Worm (Caenorhabditis elegans) whole organism, young adult: Measurements from ENCODE around the gene F42H10.3.
A peak's percentile ranks its signal among the peaks of the same experiment; 100 is the strongest.

Experiments used
- T26A5.8 ChIP-seq: sonication (generic microtip); optimal IDR thresholded peaks from 2 replicates; lab custom pipeline; 2016; ENCODE audit warnings: missing genetic modification characterization, missing compliant biosample characterization
- Y53G8AR.9 ChIP-seq: fragments of 200-800 bp; sonication (Bioruptor generic); conservative IDR thresholded peaks from 2 replicates; pipeline ENCODE4 v1.3.6; 2022; ENCODE audit warnings: missing genetic modification reagents, missing genetic modification characterization, missing compliant biosample characterization
- dox-1 ChIP-seq: fragments of 200-800 bp; sonication (Bioruptor generic); IDR thresholded peaks from 2 replicates; pipeline ENCODE4 v1.3.6; 2022; ENCODE audit warnings: missing genetic modification reagents, missing genetic modification characterization, missing compliant biosample characterization
- lin-35 ChIP-seq, 3 experiments: fragments of 150-350 bp in 2 of 3; sonication (generic microtip) in 1 of 3; optimal IDR thresholded peaks; 2 replicates each; lab custom pipeline; 2014 to 2018; ENCODE audit warnings: missing biosample characterization in 3 of 3, missing genetic modification characterization in 3 of 3, missing genetic modification reagents in 3 of 3
- pha-4 ChIP-seq: fragments of 150-350 bp; sonication (generic microtip); optimal IDR thresholded peaks from 2 replicates; lab custom pipeline; 2014; ENCODE audit warnings: missing biosample characterization, missing genetic modification reagents, missing genetic modification characterization

ce11 chrIII:8446534-8446933 is 37.4 kb upstream of the F42H10.3 start, which contains the start of gene hsp-110:
- TF ChIP-seq pha-4 (no peak), T26A5.8 (tag; lab: Kevin White, UChicago) (no peak), lin-35 (GFP tag; optimal IDR thresholded peaks at IDR 0.05; lab: Kevin White, UChicago) (no peak), dox-1 (GFP tag; lab: Robert Waterston, UW) (peak; percentile 82; the same call in 1 of the 2 replicates), Y53G8AR.9 (GFP tag; lab: Robert Waterston, UW) (no peak)
